Fruit fly (Drosophila melanogaster) whole organism, embryonic: ENCODE results near the gene CG18095.

Experiments used
- Atf3 ChIP-seq: fragments of 200-800 bp; sonication (Bioruptor generic); optimal IDR thresholded peaks from 3 replicates; lab custom pipeline; 2016; ENCODE audit warnings: missing biosample characterization, missing genetic modification characterization
- CG10565 ChIP-seq: fragments of 200-800 bp; sonication (Bioruptor generic); optimal IDR thresholded peaks from 3 replicates; lab custom pipeline; 2016; ENCODE audit warnings: missing biosample characterization, mild to moderate bottlenecking, missing genetic modification characterization
- CG13424 ChIP-seq: fragments of 200-800 bp; sonication (Bioruptor generic); optimal IDR thresholded peaks from 2 replicates; lab custom pipeline; 2019; ENCODE audit warnings: missing biosample characterization, mild to moderate bottlenecking, missing genetic modification characterization, moderate library complexity
- CG17328 ChIP-seq: fragments of 200-800 bp; sonication (Bioruptor generic); IDR thresholded peaks from 2 replicates; pipeline ENCODE4 v1.3.6; 2022; ENCODE audit warnings: missing biosample characterization, missing genetic modification characterization
- CG18262 ChIP-seq: fragments of 200-800 bp; optimal IDR thresholded peaks from 3 replicates; lab custom pipeline; 2019; ENCODE audit warnings: missing biosample characterization, mild to moderate bottlenecking, missing genetic modification characterization, moderate library complexity
- CG31441 ChIP-seq: fragments of 200-800 bp; sonication (Bioruptor generic); IDR thresholded peaks from 2 replicates; pipeline ENCODE4 v1.3.6; 2022; ENCODE audit warnings: missing biosample characterization, missing genetic modification characterization
- CG7928 ChIP-seq: fragments of 200-800 bp; sonication (Bioruptor generic); optimal IDR thresholded peaks from 2 replicates; lab custom pipeline; 2017; ENCODE audit warnings: missing biosample characterization, mild to moderate bottlenecking, missing genetic modification characterization
- CoRest ChIP-seq: fragments of 200-800 bp; sonication (Bioruptor generic); optimal IDR thresholded peaks from 3 replicates; lab custom pipeline; 2018; ENCODE audit warnings: missing biosample characterization, mild to moderate bottlenecking, missing genetic modification characterization, moderate library complexity
- Drgx ChIP-seq: fragments of 200-800 bp; sonication (Bioruptor generic); IDR thresholded peaks from 2 replicates; pipeline ENCODE4 v1.3.6; 2022; ENCODE audit warnings: missing biosample characterization, missing genetic modification characterization
- Ets65A ChIP-seq: fragments of 200-800 bp; sonication (Bioruptor generic); peaks from one replicate; lab custom pipeline; 2016; ENCODE audit warnings: missing biosample characterization, missing genetic modification characterization
- Sry-β ChIP-seq: fragments of 200-800 bp; sonication (Bioruptor generic); optimal IDR thresholded peaks from 2 replicates; lab custom pipeline; 2018; ENCODE audit warnings: missing biosample characterization, mild to moderate bottlenecking, missing genetic modification characterization, moderate library complexity
- dmrt11E ChIP-seq: fragments of 200-800 bp; sonication (Bioruptor generic); optimal IDR thresholded peaks from 3 replicates; lab custom pipeline; 2018; ENCODE audit warnings: missing biosample characterization, mild to moderate bottlenecking, missing genetic modification characterization, moderate library complexity
- ems ChIP-seq: fragments of 200-800 bp; sonication (Bioruptor generic); optimal IDR thresholded peaks from 3 replicates; lab custom pipeline; 2016; ENCODE audit warnings: missing biosample characterization, missing genetic modification characterization
- ftz-f1 ChIP-seq: fragments of 200-800 bp; sonication (Bioruptor generic); optimal IDR thresholded peaks from 2 replicates; lab custom pipeline; 2016; ENCODE audit warnings: missing biosample characterization, missing genetic modification characterization
- seq ChIP-seq: fragments of 200-800 bp; sonication (Bioruptor generic); IDR thresholded peaks from 2 replicates; pipeline ENCODE4 v1.3.6; 2022; ENCODE audit warnings: missing biosample characterization, missing genetic modification characterization
- tna ChIP-seq: fragments of 200-800 bp; sonication (Bioruptor generic); IDR thresholded peaks from 2 replicates; pipeline ENCODE4 v1.3.6; 2022; ENCODE audit warnings: missing biosample characterization, missing genetic modification characterization; ENCODE audit not compliant: partially characterized antibody
- ttk ChIP-seq: fragments of 200-800 bp; sonication (Bioruptor generic); IDR thresholded peaks from 2 replicates; pipeline ENCODE4 v2.1.2; 2022; ENCODE audit warnings: missing biosample characterization, missing genetic modification characterization

The CG18095 gene

DNA sequence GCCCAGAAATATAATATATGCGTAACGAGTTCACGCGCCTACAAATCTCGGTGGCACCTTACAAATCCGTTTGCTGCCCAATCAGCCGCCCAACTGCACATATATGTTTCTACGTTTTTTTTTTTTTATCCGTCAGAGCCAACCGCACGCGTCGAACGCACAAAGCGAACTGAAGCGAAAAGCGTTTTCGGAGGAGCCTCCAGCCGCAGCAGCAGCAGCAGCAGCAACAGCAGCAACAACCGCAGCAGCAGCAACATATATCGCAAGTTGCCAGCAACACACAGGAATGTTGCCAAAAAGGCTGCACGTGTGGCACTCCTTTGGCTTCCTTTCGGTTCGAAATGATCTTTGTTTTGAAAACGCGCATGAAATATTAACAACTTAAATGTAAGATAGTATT, 30.3 kb downstream of the CG18095 start, which contains the start of gene rk (continued):
- no peak for TF ChIP-seq CG13424 (tag; lab: Kevin White, UChicago)
- TF ChIP-seq, all 482 proteins: peak for 2

DNA sequence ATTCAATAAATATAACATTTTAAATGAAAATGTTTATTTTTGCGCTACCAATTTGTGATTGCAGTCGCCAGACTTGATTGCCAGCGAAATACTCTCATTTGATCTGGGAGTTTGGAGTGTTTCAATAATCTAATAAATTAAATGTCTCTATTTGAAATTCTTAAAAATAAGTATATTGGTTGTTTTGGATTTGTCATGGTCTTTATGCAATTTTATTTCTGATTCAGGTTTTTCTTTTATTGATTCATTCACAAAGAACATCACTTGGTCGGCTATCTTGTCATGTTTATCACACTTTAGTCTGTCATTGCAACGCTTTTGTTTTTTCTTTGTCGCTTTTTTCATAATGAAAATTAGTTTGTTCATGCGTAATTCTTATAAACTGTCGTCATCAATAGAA, 32.4 kb downstream of the CG18095 start:
- TF ChIP-seq Ets65A (GFP tag; lab: Kevin White, UChicago) = peak; percentile 92
- TF ChIP-seq CoRest = no peak
- TF ChIP-seq Drgx (GFP tag; lab: Robert Waterston, UW) = peak; percentile 68; the same call in 1 of the 2 replicates
- TF ChIP-seq ttk (GFP tag; lab: Robert Waterston, UW) = no peak

DNA sequence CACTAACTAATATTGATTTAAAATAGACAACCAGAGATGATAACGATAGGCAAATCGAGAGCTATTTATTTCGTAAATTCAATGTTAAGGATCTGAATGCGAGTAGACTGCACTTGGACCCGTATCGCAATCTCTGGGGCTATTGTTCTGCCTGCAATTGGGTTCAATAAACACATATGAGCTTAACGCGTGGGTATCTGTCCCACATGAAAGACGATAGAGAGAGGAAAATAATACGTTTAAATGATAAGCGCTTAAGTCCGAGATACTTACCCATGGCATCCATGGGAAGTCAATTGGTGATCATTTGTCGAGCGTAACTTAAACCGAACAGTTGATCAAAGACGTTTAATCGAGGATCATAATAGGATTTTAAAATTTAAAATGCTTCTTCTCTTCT, 51.5 kb downstream of the CG18095 start, which contains the start of gene NimC2:
TSS of gene NimC2 (plus strand) at position 301 of the 400 bp plus-strand sequence.
- TF ChIP-seq ems (GFP tag; lab: Kevin White, UChicago) (no peak), ftz-f1 (no peak), CG18262 (no peak), seq (GFP tag; lab: Robert Waterston, UW) (no peak), CG17328 (no peak), CG10565 (GFP tag; lab: Kevin White, UChicago) (no peak), tna (no peak), Sry-β (GFP tag; lab: Kevin White, UChicago) (no peak), CG31441 (no peak), dmrt11E (no peak), CG7928 (GFP tag; lab: Kevin White, UChicago) (no peak), Atf3 (GFP tag; lab: Kevin White, UChicago) (no peak)
